Worm (Caenorhabditis elegans) whole organism, mixed stage, embryonic: ENCODE data around the gene F11C1.7.

Experiments used
- M03D4.4 ChIP-seq: sonication (generic microtip); optimal IDR thresholded peaks from 2 replicates; lab custom pipeline; 2017; ENCODE audit warnings: mild to moderate bottlenecking, missing genetic modification characterization, missing compliant biosample characterization
- bed-3 ChIP-seq: fragments of 200-800 bp; sonication (Bioruptor generic); optimal IDR thresholded peaks from 3 replicates; lab custom pipeline; 2018; ENCODE audit warnings: mild to moderate bottlenecking, missing genetic modification characterization, moderate library complexity, missing compliant biosample characterization
- blmp-1 ChIP-seq: fragments of 150-350 bp; optimal IDR thresholded peaks from 2 replicates; lab custom pipeline; 2014; ENCODE audit warnings: missing biosample characterization, missing genetic modification characterization
- ceh-39 ChIP-seq: fragments of 150-350 bp; optimal IDR thresholded peaks from 2 replicates; lab custom pipeline; 2014; ENCODE audit warnings: missing biosample characterization, missing genetic modification characterization
- ceh-43 ChIP-seq: fragments of 200-800 bp; sonication (Bioruptor generic); optimal IDR thresholded peaks from 2 replicates; lab custom pipeline; 2018; ENCODE audit warnings: mild to moderate bottlenecking, missing genetic modification characterization, moderate library complexity, missing compliant biosample characterization
- ceh-83 ChIP-seq: fragments of 200-800 bp; sonication (Bioruptor generic); optimal IDR thresholded peaks from 2 replicates; lab custom pipeline; 2018; ENCODE audit warnings: mild to moderate bottlenecking, missing genetic modification characterization, missing compliant biosample characterization
- ces-1 ChIP-seq: fragments of 150-350 bp; optimal IDR thresholded peaks from 2 replicates; lab custom pipeline; 2014; ENCODE audit warnings: missing biosample characterization, missing genetic modification reagents, missing genetic modification characterization
- cnd-1 ChIP-seq: fragments of 200-800 bp; sonication (Bioruptor generic); optimal IDR thresholded peaks from 2 replicates; lab custom pipeline; 2018; ENCODE audit warnings: mild to moderate bottlenecking, missing genetic modification characterization, missing compliant biosample characterization
- drap-1 ChIP-seq: fragments of 200-800 bp; sonication (Bioruptor generic); optimal IDR thresholded peaks from 3 replicates; lab custom pipeline; 2018; ENCODE audit warnings: mild to moderate bottlenecking, missing genetic modification characterization, missing compliant biosample characterization
- elt-1 ChIP-seq: sonication (generic microtip); optimal IDR thresholded peaks from 2 replicates; lab custom pipeline; 2017; ENCODE audit warnings: missing genetic modification characterization, mild to moderate bottlenecking, missing compliant biosample characterization, antibody characterized with exemption, moderate library complexity, borderline replicate concordance; ENCODE audit not compliant: insufficient read depth
- elt-3 ChIP-seq: fragments of 150-350 bp; optimal IDR thresholded peaks from 2 replicates; lab custom pipeline; 2014; ENCODE audit warnings: missing biosample characterization, missing genetic modification characterization
- flh-1 ChIP-seq: fragments of 200-800 bp; sonication (Bioruptor generic); optimal IDR thresholded peaks from 2 replicates; lab custom pipeline; 2018; ENCODE audit warnings: mild to moderate bottlenecking, missing genetic modification characterization, moderate library complexity, missing compliant biosample characterization
- ham-2 ChIP-seq: fragments of 200-800 bp; sonication (Bioruptor generic); optimal IDR thresholded peaks from 2 replicates; lab custom pipeline; 2018; ENCODE audit warnings: mild to moderate bottlenecking, missing genetic modification characterization, missing compliant biosample characterization
- hlh-1 ChIP-seq: fragments of 150-350 bp; optimal IDR thresholded peaks from 2 replicates; lab custom pipeline; 2014; ENCODE audit warnings: missing biosample characterization, missing genetic modification reagents, missing genetic modification characterization
- lin-13 ChIP-seq: fragments of 150-350 bp; optimal IDR thresholded peaks from 2 replicates; lab custom pipeline; 2014; ENCODE audit warnings: missing biosample characterization, missing genetic modification characterization
- lin-32 ChIP-seq: fragments of 200-800 bp; sonication (Bioruptor generic); optimal IDR thresholded peaks from 2 replicates; lab custom pipeline; 2018; ENCODE audit warnings: mild to moderate bottlenecking, missing genetic modification characterization, missing compliant biosample characterization
- lsy-2 ChIP-seq: fragments of 150-350 bp; optimal IDR thresholded peaks from 2 replicates; lab custom pipeline; 2014; ENCODE audit warnings: missing biosample characterization, missing genetic modification characterization
- mab-5 ChIP-seq: fragments of 150-350 bp; optimal IDR thresholded peaks from 2 replicates; lab custom pipeline; 2014; ENCODE audit warnings: missing biosample characterization, missing genetic modification characterization
- mls-2 ChIP-seq: sonication (generic microtip); optimal IDR thresholded peaks from 2 replicates; lab custom pipeline; 2016; ENCODE audit warnings: mild to moderate bottlenecking, missing genetic modification characterization, moderate library complexity, missing compliant biosample characterization
- nhr-12 ChIP-seq: fragments of 150-350 bp; optimal IDR thresholded peaks from 2 replicates; lab custom pipeline; 2014; ENCODE audit warnings: missing biosample characterization, missing genetic modification characterization
- nhr-2 ChIP-seq: fragments of 150-350 bp; optimal IDR thresholded peaks from 2 replicates; lab custom pipeline; 2014; ENCODE audit warnings: missing biosample characterization, missing genetic modification characterization
- nhr-237 ChIP-seq: fragments of 150-350 bp; optimal IDR thresholded peaks from 2 replicates; lab custom pipeline; 2014; ENCODE audit warnings: missing biosample characterization, missing genetic modification characterization
- nhr-28 ChIP-seq: fragments of 150-350 bp; optimal IDR thresholded peaks from 2 replicates; lab custom pipeline; 2014; ENCODE audit warnings: missing biosample characterization, missing genetic modification characterization
- pha-4 ChIP-seq: fragments of 150-350 bp; optimal IDR thresholded peaks from 2 replicates; lab custom pipeline; 2018; ENCODE audit warnings: missing biosample characterization, missing genetic modification reagents, missing genetic modification characterization
- sem-2 ChIP-seq: fragments of 200-800 bp; sonication (Bioruptor generic); optimal IDR thresholded peaks from 2 replicates; lab custom pipeline; 2018; ENCODE audit warnings: mild to moderate bottlenecking, missing genetic modification characterization, missing compliant biosample characterization
- snpc-4 ChIP-seq: fragments of 150-350 bp; optimal IDR thresholded peaks from 2 replicates; lab custom pipeline; 2014; ENCODE audit warnings: missing biosample characterization, missing genetic modification characterization
- sptf-1 ChIP-seq: sonication (generic microtip); optimal IDR thresholded peaks from 2 replicates; lab custom pipeline; 2017; ENCODE audit warnings: mild to moderate bottlenecking, missing genetic modification characterization, moderate library complexity, missing compliant biosample characterization
- tbx-8 ChIP-seq: fragments of 200-800 bp; sonication (Bioruptor generic); optimal IDR thresholded peaks from 2 replicates; lab custom pipeline; 2018; ENCODE audit warnings: mild to moderate bottlenecking, missing genetic modification characterization, moderate library complexity, missing compliant biosample characterization
- unc-120 ChIP-seq: sonication (generic microtip); optimal IDR thresholded peaks from 2 replicates; lab custom pipeline; 2017; ENCODE audit warnings: missing genetic modification characterization, missing compliant biosample characterization; ENCODE audit not compliant: poor library complexity, severe bottlenecking
- unc-39 ChIP-seq: fragments of 150-350 bp; optimal IDR thresholded peaks from 2 replicates; lab custom pipeline; 2014; ENCODE audit warnings: missing biosample characterization, missing genetic modification characterization
- unc-62 ChIP-seq: fragments of 150-350 bp; optimal IDR thresholded peaks from 2 replicates; lab custom pipeline; 2014; ENCODE audit warnings: missing biosample characterization, missing genetic modification reagents, missing genetic modification characterization
- zip-8 ChIP-seq: fragments of 150-350 bp; optimal IDR thresholded peaks from 2 replicates; lab custom pipeline; 2014; ENCODE audit warnings: missing biosample characterization, missing genetic modification characterization
- ztf-11 ChIP-seq: fragments of 150-350 bp; optimal IDR thresholded peaks from 2 replicates; lab custom pipeline; 2014; ENCODE audit warnings: missing biosample characterization, missing genetic modification characterization

F11C1.7 gene

ce11 chrX:13008895-13009294 is 19.8 kb downstream of the F11C1.7 start:
- TF ChIP-seq ztf-11 (tag; lab: Kevin White, UChicago) = no peak
- TF ChIP-seq blmp-1 (tag; lab: Kevin White, UChicago) = peak; percentile 59

- peak; percentile 35 for TF ChIP-seq blmp-1 (tag; lab: Kevin White, UChicago)
- TF ChIP-seq ceh-83 (GFP tag; lab: Kevin White, UChicago) = no peak
Observed at ce11 chrX:13009645-13010044, 20.5 kb downstream of the F11C1.7 start.

- TF ChIP-seq lin-13 (tag; lab: Kevin White, UChicago) (no peak), elt-1 (tag; lab: Kevin White, UChicago) (peak; percentile 96), ces-1 (no peak), ham-2 (GFP tag; lab: Kevin White, UChicago) (no peak), hlh-1 (no peak), cnd-1 (tag; lab: Kevin White, UChicago) (no peak), elt-3 (no peak), blmp-1 (tag; lab: Kevin White, UChicago) (no peak), nhr-2 (tag; lab: Kevin White, UChicago) (peak; percentile 86), lsy-2 (tag; lab: Kevin White, UChicago) (no peak), unc-62 (peak; percentile 54), lin-32 (GFP tag; lab: Kevin White, UChicago) (no peak), ztf-11 (tag; lab: Kevin White, UChicago) (no peak), mab-5 (no peak), nhr-12 (tag; lab: Kevin White, UChicago) (no peak), pha-4 (tag; lab: Kevin White, UChicago) (no peak), tbx-8 (GFP tag; lab: Kevin White, UChicago) (no peak), sem-2 (GFP tag; lab: Kevin White, UChicago) (no peak), mls-2 (tag; lab: Kevin White, UChicago) (no peak), sptf-1 (tag; lab: Kevin White, UChicago) (no peak), nhr-28 (tag; lab: Kevin White, UChicago) (no peak), flh-1 (no peak), ceh-83 (GFP tag; lab: Kevin White, UChicago) (no peak), unc-39 (tag; lab: Kevin White, UChicago) (no peak), nhr-237 (tag; lab: Kevin White, UChicago) (no peak), snpc-4 (tag; lab: Kevin White, UChicago) (no peak), drap-1 (GFP tag; lab: Kevin White, UChicago) (no peak), zip-8 (tag; lab: Kevin White, UChicago) (peak; percentile 83), ceh-43 (no peak)
Observed at ce11 chrX:13011897-13012296, 22.8 kb downstream of the F11C1.7 start.

- TF ChIP-seq sem-2 (GFP tag; lab: Kevin White, UChicago) = no peak
- no peak for TF ChIP-seq lsy-2 (tag; lab: Kevin White, UChicago)
- no peak for TF ChIP-seq lin-13 (tag; lab: Kevin White, UChicago)
- TF ChIP-seq unc-120 (tag; lab: Kevin White, UChicago) = no peak
- TF ChIP-seq unc-62 = no peak
- TF ChIP-seq drap-1 (GFP tag; lab: Kevin White, UChicago) = no peak
- TF ChIP-seq bed-3 (GFP tag; lab: Kevin White, UChicago) = no peak
- TF ChIP-seq tbx-8 (GFP tag; lab: Kevin White, UChicago) = no peak
- TF ChIP-seq mab-5 = no peak
- no peak for TF ChIP-seq pha-4 (tag; lab: Kevin White, UChicago)
- TF ChIP-seq M03D4.4 (tag; lab: Kevin White, UChicago) = no peak
- TF ChIP-seq elt-3 = no peak
- no peak for TF ChIP-seq nhr-12 (tag; lab: Kevin White, UChicago)
- no peak for TF ChIP-seq flh-1
Observed at ce11 chrX:13014341-13014740, 25.2 kb downstream of the F11C1.7 start.

ce11 chrX:13016290-13016689 is 27.1 kb downstream of the F11C1.7 start:
- no peak for TF ChIP-seq mls-2 (tag; lab: Kevin White, UChicago)
- TF ChIP-seq M03D4.4 (tag; lab: Kevin White, UChicago) = no peak
- no peak for TF ChIP-seq lin-32 (GFP tag; lab: Kevin White, UChicago)
- no peak for TF ChIP-seq ceh-83 (GFP tag; lab: Kevin White, UChicago)
- TF ChIP-seq ceh-43 = no peak
- TF ChIP-seq mab-5 = no peak
- TF ChIP-seq nhr-2 (tag; lab: Kevin White, UChicago) = no peak
- no peak for TF ChIP-seq unc-62
- TF ChIP-seq nhr-237 (tag; lab: Kevin White, UChicago) = no peak
- TF ChIP-seq ceh-39 = no peak
- TF ChIP-seq ces-1 = no peak
- TF ChIP-seq nhr-28 (tag; lab: Kevin White, UChicago) = no peak
- TF ChIP-seq drap-1 (GFP tag; lab: Kevin White, UChicago) = no peak
- TF ChIP-seq ham-2 (GFP tag; lab: Kevin White, UChicago) = no peak
- TF ChIP-seq blmp-1 (tag; lab: Kevin White, UChicago) = no peak
- TF ChIP-seq zip-8 (tag; lab: Kevin White, UChicago) = no peak
- no peak for TF ChIP-seq snpc-4 (tag; lab: Kevin White, UChicago)
- no peak for TF ChIP-seq elt-1 (tag; lab: Kevin White, UChicago)
- TF ChIP-seq flh-1 = no peak
- no peak for TF ChIP-seq sptf-1 (tag; lab: Kevin White, UChicago)
